Worm (Caenorhabditis elegans): ENCODE results near the gene D1086.2.

- TF ChIP-seq unc-42 (tag; optimal IDR thresholded peaks at IDR 0.05) (no peak), hlh-30 (tag; optimal IDR thresholded peaks at IDR 0.05; ENCODE audit: insufficient read depth) (no peak), ceh-31 (tag; optimal IDR thresholded peaks at IDR 0.05) (no peak), K02D7.2 (tag; optimal IDR thresholded peaks at IDR 0.05) (no peak), ceh-19 (GFP tag; optimal IDR thresholded peaks at IDR 0.05) (no peak), pha-4 (tag; optimal IDR thresholded peaks at IDR 0.05) (no peak), lin-11 (tag; optimal IDR thresholded peaks at IDR 0.05) (no peak), pqm-1 (tag; optimal IDR thresholded peaks at IDR 0.05) (no peak), gmeb-2 (tag; optimal IDR thresholded peaks at IDR 0.05) (no peak), npax-4 (tag; optimal IDR thresholded peaks at IDR 0.05) (no peak)
Observed at ce11 chrV:14145267-14145666, 46.8 kb upstream of the D1086.2 start, which contains the start of gene par-1.
